Worm (Caenorhabditis elegans) whole organism, L4 larva: ENCODE results near the gene C50E3.6.

Experiments
- F10B5.3 ChIP-seq: sonication (generic microtip); optimal IDR thresholded peaks from 2 replicates; lab custom pipeline; 2016; ENCODE audit warnings: mild to moderate bottlenecking, missing genetic modification characterization, missing compliant biosample characterization
- Y5F2A.4 ChIP-seq: fragments of 200-800 bp; sonication (Bioruptor generic); optimal IDR thresholded peaks from 2 replicates; lab custom pipeline; 2018; ENCODE audit warnings: mild to moderate bottlenecking, missing genetic modification characterization, missing compliant biosample characterization
- ZK337.2 ChIP-seq: fragments of 200-800 bp; sonication (Bioruptor generic); IDR thresholded peaks from 2 replicates; pipeline ENCODE4 v1.3.6; 2022; ENCODE audit warnings: missing genetic modification reagents, missing genetic modification characterization, missing compliant biosample characterization
- aha-1 ChIP-seq: fragments of 150-350 bp; peaks from one replicate; lab custom pipeline; 2014; ENCODE audit warnings: missing biosample characterization, missing genetic modification characterization
- arid-1 ChIP-seq: fragments of 200-800 bp; sonication (Bioruptor generic); conservative IDR thresholded peaks from 2 replicates; pipeline ENCODE4 v1.3.6; 2022; ENCODE audit warnings: missing genetic modification reagents, missing genetic modification characterization, missing compliant biosample characterization
- ceh-82 ChIP-seq: sonication (generic microtip); optimal IDR thresholded peaks from 2 replicates; lab custom pipeline; 2017; ENCODE audit warnings: missing biosample characterization, missing genetic modification characterization
- ctbp-1 ChIP-seq: fragments of 200-800 bp; sonication (Bioruptor generic); IDR thresholded peaks from 2 replicates; pipeline ENCODE4 v1.3.6; 2022; ENCODE audit warnings: missing genetic modification reagents, missing genetic modification characterization, missing compliant biosample characterization
- daf-16 ChIP-seq, 3 experiments: sonication (generic microtip); optimal IDR thresholded peaks; 2 replicates each; lab custom pipeline; 2016 to 2017; ENCODE audit warnings: missing genetic modification characterization in 3 of 3, missing genetic modification reagents in 3 of 3, mild to moderate bottlenecking in 2 of 3, missing compliant biosample characterization in 2 of 3, missing biosample characterization in 1 of 3, moderate library complexity in 1 of 3
- duxl-1 ChIP-seq: sonication (generic microtip); optimal IDR thresholded peaks from 2 replicates; lab custom pipeline; 2016; ENCODE audit warnings: mild to moderate bottlenecking, missing genetic modification characterization, moderate library complexity, missing compliant biosample characterization; ENCODE audit not compliant: poor library complexity
- fkh-10 ChIP-seq: fragments of 150-350 bp; optimal IDR thresholded peaks from 2 replicates; lab custom pipeline; 2014; ENCODE audit warnings: missing biosample characterization, missing genetic modification reagents, missing genetic modification characterization
- fos-1 ChIP-seq: fragments of 150-350 bp; optimal IDR thresholded peaks from 2 replicates; lab custom pipeline; 2014; ENCODE audit warnings: missing biosample characterization, missing genetic modification characterization
- hif-1 ChIP-seq, 2 experiments: sonication (generic microtip); optimal IDR thresholded peaks; 2 replicates each; lab custom pipeline; 2016 to 2017; ENCODE audit warnings: missing compliant biosample characterization in 2 of 2, missing genetic modification characterization in 2 of 2, missing genetic modification reagents in 2 of 2, missing genotype in 2 of 2, mild to moderate bottlenecking in 1 of 2
- lin-13 ChIP-seq: fragments of 150-350 bp; optimal IDR thresholded peaks from 2 replicates; lab custom pipeline; 2014; ENCODE audit warnings: missing biosample characterization, missing genetic modification reagents, missing genetic modification characterization
- lin-15B ChIP-seq: fragments of 150-350 bp; sonication (generic microtip); optimal IDR thresholded peaks from 3 replicates; lab custom pipeline; 2014; ENCODE audit warnings: missing biosample characterization, missing genetic modification characterization
- madf-5 ChIP-seq, 2 experiments: fragments of 200-800 bp; sonication (Bioruptor generic); IDR thresholded peaks; 2 replicates each; pipeline ENCODE4 v1.3.6; 2022; ENCODE audit warnings: missing compliant biosample characterization in 2 of 2, missing genetic modification characterization in 2 of 2
- mep-1 ChIP-seq: fragments of 150-350 bp; sonication (generic microtip); optimal IDR thresholded peaks from 3 replicates; lab custom pipeline; 2014; ENCODE audit warnings: missing biosample characterization, missing genetic modification characterization
- nhr-102 ChIP-seq: sonication (generic microtip); optimal IDR thresholded peaks from 2 replicates; lab custom pipeline; 2016; ENCODE audit warnings: mild to moderate bottlenecking, missing genetic modification characterization, moderate library complexity, missing compliant biosample characterization
- nhr-11 ChIP-seq: fragments of 150-350 bp; optimal IDR thresholded peaks from 2 replicates; lab custom pipeline; 2014; ENCODE audit warnings: missing biosample characterization, missing genetic modification characterization
- nhr-28 ChIP-seq: fragments of 150-350 bp; optimal IDR thresholded peaks from 2 replicates; lab custom pipeline; 2014; ENCODE audit warnings: missing biosample characterization, missing genetic modification characterization
- pha-4 ChIP-seq, 2 experiments: fragments of 150-350 bp in 1 of 2; fragments of 200-800 bp in 1 of 2; sonication (Bioruptor generic) in 1 of 2; IDR thresholded peaks in 1 of 2; optimal IDR thresholded peaks in 1 of 2; 2 replicates each; pipeline versions ENCODE4 v1.3.6 to Lab custom; 2014 to 2022; ENCODE audit warnings: missing genetic modification characterization in 2 of 2, missing genetic modification reagents in 2 of 2, missing biosample characterization in 1 of 2, missing compliant biosample characterization in 1 of 2
- php-3 ChIP-seq: fragments of 200-800 bp; sonication (Bioruptor generic); IDR thresholded peaks from 2 replicates; pipeline ENCODE4 v1.3.6; 2022; ENCODE audit warnings: missing genetic modification reagents, missing genetic modification characterization, missing compliant biosample characterization
- pqm-1 ChIP-seq: sonication (generic microtip); optimal IDR thresholded peaks from 2 replicates; lab custom pipeline; 2017; ENCODE audit warnings: missing biosample characterization, missing genetic modification characterization
- set-16 ChIP-seq: fragments of 200-800 bp; sonication (Bioruptor generic); IDR thresholded peaks from 2 replicates; pipeline ENCODE4 v1.3.6; 2022; ENCODE audit warnings: missing genetic modification reagents, missing genetic modification characterization, missing compliant biosample characterization
- tra-1 ChIP-seq: fragments of 200-800 bp; sonication (Bioruptor generic); IDR thresholded peaks from 2 replicates; pipeline ENCODE4 v1.3.6; 2022; ENCODE audit warnings: missing genetic modification reagents, missing genetic modification characterization, missing compliant biosample characterization
- unc-62 ChIP-seq, 3 experiments: fragments of 150-350 bp in 1 of 3; sonication (generic microtip); optimal IDR thresholded peaks in 2 of 3; peaks in 1 of 3; 1 replicate in 1 of 3; 2 replicates in 2 of 3; lab custom pipeline; 2014 to 2017; ENCODE audit warnings: missing biosample characterization in 3 of 3, missing genetic modification characterization in 3 of 3, missing genetic modification reagents in 3 of 3, missing genotype in 1 of 3
- zag-1 ChIP-seq: fragments of 150-350 bp; optimal IDR thresholded peaks from 2 replicates; lab custom pipeline; 2014; ENCODE audit warnings: missing biosample characterization, missing genetic modification characterization

Gene C50E3.6

ce11 chrV:7590454-7590853, at the start of gene C50E3.6:
Gene C50E3.6, minus strand, starts transcription at chrV:7590554.
- TF ChIP-seq fkh-10 (GFP tag; lab: Kevin White, UChicago) (peak; percentile 15), nhr-11 (tag; lab: Kevin White, UChicago) (no peak)

ce11 chrV:7639787-7640186, 49.4 kb upstream of the C50E3.6 start, which contains the start of gene F07C4.10:
Gene F07C4.10, minus strand, starts transcription at chrV:7639887.
- TF ChIP-seq duxl-1 (tag; lab: Kevin White, UChicago) (no peak), mep-1 (tag; lab: Kevin White, UChicago) (no peak), arid-1 (GFP tag; lab: Robert Waterston, UW) (no peak), F10B5.3 (no peak), ceh-82 (no peak)

- TF ChIP-seq unc-62 (GFP tag; optimal IDR thresholded peaks at IDR 0.05 in 1 of 2; lab: Kevin White, UChicago) (peak in 1 of 2 experiments; percentile 76), unc-62 (tag; optimal IDR thresholded peaks at IDR 0.05; lab: Kevin White, UChicago) (no peak), aha-1 (peak; percentile 78), ctbp-1 (GFP tag; lab: Robert Waterston, UW) (no peak), pqm-1 (tag; lab: Kevin White, UChicago) (no peak), fos-1 (tag; lab: Kevin White, UChicago) (no peak)
- TF ChIP-seq, all 104 proteins: peak for 2
Observed at ce11 chrV:7639356-7639755, 49.0 kb upstream of the C50E3.6 start.

- no peak for TF ChIP-seq lin-13 (GFP tag; lab: Kevin White, UChicago)
- TF ChIP-seq, all 104 proteins: peak for 0
Observed at ce11 chrV:7637801-7638200, 47.4 kb upstream of the C50E3.6 start, which contains the start of gene clec-45. Gene clec-45, plus strand, starts transcription at chrV:7638101.

ce11 chrV:7635469-7635868, 45.1 kb upstream of the C50E3.6 start, which contains the start of gene srd-29:
Gene srd-29, plus strand, starts transcription at chrV:7635769.
- TF ChIP-seq arid-1 (GFP tag; lab: Robert Waterston, UW) (no peak), ZK337.2 (GFP tag; lab: Robert Waterston, UW) (no peak), aha-1 (peak; percentile 45)

ce11 chrV:7634657-7635056, 44.3 kb upstream of the C50E3.6 start, which contains the start of gene srd-31:
Gene srd-31, minus strand, starts transcription at chrV:7634757.
- no peak for TF ChIP-seq duxl-1 (tag; lab: Kevin White, UChicago)
- TF ChIP-seq Y5F2A.4 (GFP tag; lab: Kevin White, UChicago), result no peak
- no peak for TF ChIP-seq pha-4 (GFP tag; IDR thresholded peaks at IDR 0.05; lab: Robert Waterston, UW)
- no peak for TF ChIP-seq pha-4 (tag; optimal IDR thresholded peaks at IDR 0.05; lab: Kevin White, UChicago)
- no peak for TF ChIP-seq F10B5.3
- TF ChIP-seq nhr-102, result no peak
- no peak for TF ChIP-seq lin-15B (tag; lab: Kevin White, UChicago)
- no peak for TF ChIP-seq nhr-28
- TF ChIP-seq set-16 (GFP tag; lab: Robert Waterston, UW), result no peak
- no peak for TF ChIP-seq hif-1 (tag; optimal IDR thresholded peaks at IDR 0.05; lab: Kevin White, UChicago)
- TF ChIP-seq tra-1 (GFP tag; lab: Robert Waterston, UW), result no peak
- TF ChIP-seq madf-5 (GFP tag; IDR thresholded peaks at IDR 0.05; lab: Robert Waterston, UW), result no peak
- no peak for TF ChIP-seq daf-16 (GFP tag; optimal IDR thresholded peaks at IDR 0.05; lab: Kevin White, UChicago)
- no peak for TF ChIP-seq daf-16 (tag; optimal IDR thresholded peaks at IDR 0.05; lab: Kevin White, UChicago)
- TF ChIP-seq zag-1 (tag; lab: Kevin White, UChicago), result no peak
- TF ChIP-seq php-3 (GFP tag; lab: Robert Waterston, UW), result no peak

ce11 chrV:7631732-7632131, 41.4 kb upstream of the C50E3.6 start, which contains the start of gene srd-25:
Gene srd-25, plus strand, starts transcription at chrV:7632032.
- no peak for TF ChIP-seq madf-5 (GFP tag; IDR thresholded peaks at IDR 0.05; lab: Robert Waterston, UW)
- peak; percentile 6 for TF ChIP-seq aha-1
- no peak for TF ChIP-seq zag-1 (tag; lab: Kevin White, UChicago)
- TF ChIP-seq, all 104 proteins: peak for 1
